Worm (Caenorhabditis elegans): ENCODE measurements around the gene F55G1.7.

DNA sequence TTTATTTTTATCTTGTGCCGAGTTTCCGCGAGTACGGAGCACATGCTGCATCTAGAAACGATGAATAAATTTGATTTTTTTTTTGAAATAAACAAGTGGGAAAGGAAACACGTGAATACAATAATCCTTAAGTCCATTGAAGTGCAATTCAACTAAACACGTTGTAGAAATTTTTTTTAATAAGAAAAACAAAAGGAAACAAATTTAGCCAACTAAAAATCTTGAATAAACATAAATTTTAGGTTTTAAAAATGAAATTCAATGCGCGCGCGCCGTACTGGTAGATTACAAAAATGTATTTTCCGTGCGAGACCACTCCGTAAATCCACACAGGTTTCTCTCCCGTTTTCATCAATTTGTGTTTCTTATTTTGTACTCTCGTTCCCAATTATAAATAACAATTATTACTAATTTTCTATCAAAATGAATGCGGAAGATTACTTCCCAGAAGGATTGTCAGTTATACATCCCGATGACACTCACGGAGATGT lies 3.6 kb upstream of the F55G1.7 start, which contains the start of the genes plk-3 and F55G1.6:
- TF ChIP-seq ceh-82 (tag; optimal IDR thresholded peaks at IDR 0.05) (no peak), ztf-11 (tag; optimal IDR thresholded peaks at IDR 0.05) (no peak), ceh-16 (tag; optimal IDR thresholded peaks at IDR 0.05) (no peak), ama-1 (optimal IDR thresholded peaks at IDR 0.05) (no peak), mab-5 (tag; optimal IDR thresholded peaks at IDR 0.05) (no peak), unc-39 (tag; optimal IDR thresholded peaks at IDR 0.05) (no peak), lsy-2 (tag; optimal IDR thresholded peaks at IDR 0.05) (no peak), unc-62 (GFP tag; optimal IDR thresholded peaks at IDR 0.05) (no peak), mdl-1 (tag; optimal IDR thresholded peaks at IDR 0.05) (no peak), nhr-23 (tag; optimal IDR thresholded peaks at IDR 0.05) (no peak)
